Fruit fly (Drosophila melanogaster) whole organism, pupa: Measurements from ENCODE around the gene Ufl1.
A peak's percentile ranks its signal among the peaks of the same experiment; 100 is the strongest.

Source experiments
- CG10348 ChIP-seq: fragments of 200-800 bp; sonication (Bioruptor generic); IDR thresholded peaks from 2 replicates; pipeline ENCODE4 v1.3.6; 2022; ENCODE audit warnings: missing biosample characterization, missing genetic modification characterization
- CG14655 ChIP-seq: fragments of 200-800 bp; sonication (Bioruptor generic); optimal IDR thresholded peaks from 3 replicates; lab custom pipeline; 2017; ENCODE audit warnings: mild to moderate bottlenecking, missing biosample characterization, missing genetic modification reagents, missing genetic modification characterization
- CG4496 ChIP-seq: fragments of 200-800 bp; sonication (Bioruptor generic); IDR thresholded peaks from 3 replicates; pipeline ENCODE4 v1.3.6; 2022; ENCODE audit warnings: missing biosample characterization, missing genetic modification characterization
- EcR ChIP-seq: fragments of 200-800 bp; sonication (Bioruptor generic); optimal IDR thresholded peaks from 3 replicates; lab custom pipeline; 2019; ENCODE audit warnings: missing biosample characterization, missing genetic modification characterization, mild to moderate bottlenecking, moderate library complexity, missing genetic modification reagents
- Ets98B ChIP-seq: fragments of 200-800 bp; sonication (Bioruptor generic); IDR thresholded peaks from 2 replicates; pipeline ENCODE4 v1.3.6; 2022; ENCODE audit warnings: missing biosample characterization, missing genetic modification characterization
- Snoo ChIP-seq: fragments of 200-800 bp; sonication (Bioruptor generic); optimal IDR thresholded peaks from 3 replicates; lab custom pipeline; 2017; ENCODE audit warnings: missing biosample characterization, mild to moderate bottlenecking, missing genetic modification characterization, inconsistent platforms
- rn ChIP-seq: fragments of 200-800 bp; sonication (Bioruptor generic); IDR thresholded peaks from 2 replicates; pipeline ENCODE4 v1.3.6; 2022; ENCODE audit warnings: missing biosample characterization, missing genetic modification characterization

- TF ChIP-seq Snoo (no peak), CG4496 (GFP tag; lab: Robert Waterston, UW) (no peak), EcR (GFP tag; lab: Kevin White, UChicago) (peak; percentile 74), CG10348 (GFP tag; lab: Robert Waterston, UW) (no peak), rn (GFP tag; lab: Robert Waterston, UW) (no peak), Ets98B (no peak; the same call in 1 of the 2 replicates), CG14655 (no peak)
Measured at dm6 chr3R:7123699-7124098, 49.4 kb upstream of the Ufl1 start.
